Fruit fly (Drosophila melanogaster) whole organism, wandering third instar larva: ENCODE measurements around the gene CG6656.
A peak's percentile ranks its signal among the peaks of the same experiment; 100 is the strongest.

ENCODE experiments used
- CG9705 ChIP-seq: fragments of 200-800 bp; sonication (Bioruptor generic); optimal IDR thresholded peaks from 2 replicates; lab custom pipeline; 2018; ENCODE audit warnings: missing biosample characterization, mild to moderate bottlenecking, missing genetic modification characterization
- Dfd ChIP-seq: fragments of >200 bp; optimal IDR thresholded peaks from 2 replicates; lab custom pipeline; 2017; ENCODE audit warnings: missing biosample characterization, missing genetic modification characterization
- Dif ChIP-seq: fragments of 200-275, 200-300 bp; sonication (Bioruptor generic); optimal IDR thresholded peaks from 2 replicates; lab custom pipeline; 2018; ENCODE audit warnings: missing biosample characterization, missing genetic modification characterization; ENCODE audit not compliant: partially characterized antibody
- GATAd ChIP-seq: sonication (Bioruptor generic); optimal IDR thresholded peaks from 2 replicates; lab custom pipeline; 2016; ENCODE audit warnings: missing biosample characterization, missing genetic modification characterization
- HLH106 ChIP-seq: fragments of 200-800 bp; optimal IDR thresholded peaks from 3 replicates; lab custom pipeline; 2019; ENCODE audit warnings: missing biosample characterization, mild to moderate bottlenecking, missing genetic modification characterization, moderate library complexity
- Hnf4 ChIP-seq: fragments of 200-800 bp; sonication (Bioruptor generic); optimal IDR thresholded peaks from 2 replicates; lab custom pipeline; 2016; ENCODE audit warnings: missing biosample characterization, mild to moderate bottlenecking, missing genetic modification characterization
- Hr83 ChIP-seq: fragments of 200-300 bp; sonication (Bioruptor generic); optimal IDR thresholded peaks from 2 replicates; lab custom pipeline; 2016; ENCODE audit warnings: missing biosample characterization, mild to moderate bottlenecking, missing genetic modification characterization, moderate library complexity; ENCODE audit not compliant: poor library complexity, severe bottlenecking
- Myc ChIP-seq: fragments of >200 bp; optimal IDR thresholded peaks from 2 replicates; lab custom pipeline; 2017
- N ChIP-seq: fragments of >200 bp; optimal IDR thresholded peaks from 2 replicates; lab custom pipeline; 2018; ENCODE audit warnings: missing biosample characterization, missing external identifiers, missing genetic modification characterization
- OdsH ChIP-seq: fragments of 200-800 bp; sonication (Bioruptor generic); optimal IDR thresholded peaks from 2 replicates; lab custom pipeline; 2016; ENCODE audit warnings: missing biosample characterization, mild to moderate bottlenecking, missing genetic modification characterization
- Rel ChIP-seq, 2 experiments: fragments of 200-800 bp; sonication (Bioruptor generic) in 1 of 2; optimal IDR thresholded peaks; 2 replicates in 1 of 2; 3 replicates in 1 of 2; lab custom pipeline; 2016 to 2019; ENCODE audit warnings: mild to moderate bottlenecking in 2 of 2, missing biosample characterization in 2 of 2, missing genetic modification characterization in 2 of 2, moderate library complexity in 1 of 2
- Sp1 ChIP-seq: fragments of 200-800 bp; sonication (Bioruptor generic); optimal IDR thresholded peaks from 3 replicates; lab custom pipeline; 2019; ENCODE audit warnings: missing biosample characterization, mild to moderate bottlenecking, missing genetic modification characterization, moderate library complexity
- Vsx2 ChIP-seq: fragments of 200-300, 225-300 bp; sonication (Bioruptor generic); optimal IDR thresholded peaks from 2 replicates; lab custom pipeline; 2018; ENCODE audit warnings: missing biosample characterization, missing genetic modification characterization; ENCODE audit not compliant: partially characterized antibody
- br ChIP-seq: fragments of 200-800 bp; sonication (Bioruptor generic); optimal IDR thresholded peaks from 2 replicates; lab custom pipeline; 2016; ENCODE audit warnings: missing biosample characterization, missing genetic modification characterization
- brk ChIP-seq: fragments of 200-800 bp; sonication (Bioruptor generic); optimal IDR thresholded peaks from 2 replicates; lab custom pipeline; 2016; ENCODE audit warnings: missing biosample characterization, mild to moderate bottlenecking, missing genetic modification characterization
- dmrt93B ChIP-seq: fragments of 200-800 bp; sonication (Bioruptor generic); optimal IDR thresholded peaks from 2 replicates; lab custom pipeline; 2018; ENCODE audit warnings: missing biosample characterization, mild to moderate bottlenecking, missing genetic modification characterization
- dsf ChIP-seq: sonication (Bioruptor generic); optimal IDR thresholded peaks from 2 replicates; lab custom pipeline; 2016; ENCODE audit warnings: missing biosample characterization, missing genetic modification characterization, borderline replicate concordance
- ey ChIP-seq: fragments of 200-800 bp; sonication (Bioruptor generic); optimal IDR thresholded peaks from 2 replicates; lab custom pipeline; 2016; ENCODE audit warnings: missing biosample characterization, missing genetic modification characterization
- foxo ChIP-seq, 2 experiments: fragments of 200-800 bp; sonication (Bioruptor generic); optimal IDR thresholded peaks; 2 replicates in 1 of 2; 3 replicates in 1 of 2; lab custom pipeline; 2016 to 2017; ENCODE audit warnings: missing biosample characterization in 2 of 2, missing genetic modification characterization in 2 of 2
- fru ChIP-seq: fragments of 200-800 bp; sonication (Bioruptor generic); optimal IDR thresholded peaks from 3 replicates; lab custom pipeline; 2016; ENCODE audit warnings: missing biosample characterization, mild to moderate bottlenecking, missing genetic modification characterization
- h ChIP-seq: fragments of 200-800 bp; sonication (Bioruptor generic); optimal IDR thresholded peaks from 3 replicates; lab custom pipeline; 2016; ENCODE audit warnings: missing biosample characterization, mild to moderate bottlenecking, missing genetic modification characterization
- jim ChIP-seq: fragments of 175-275, 200-325 bp; sonication (Bioruptor generic); optimal IDR thresholded peaks from 2 replicates; lab custom pipeline; 2016; ENCODE audit warnings: missing biosample characterization, mild to moderate bottlenecking, missing genetic modification characterization
- psq ChIP-seq: fragments of 200-800 bp; sonication (Bioruptor generic); optimal IDR thresholded peaks from 3 replicates; lab custom pipeline; 2017; ENCODE audit warnings: missing biosample characterization, mild to moderate bottlenecking, missing genetic modification characterization, moderate library complexity
- rgr ChIP-seq: fragments of 200-800 bp; sonication (Bioruptor generic); optimal IDR thresholded peaks from 3 replicates; lab custom pipeline; 2016; ENCODE audit warnings: missing biosample characterization, mild to moderate bottlenecking, missing genetic modification characterization
- sage ChIP-seq: fragments of 200-800 bp; sonication (Bioruptor generic); optimal IDR thresholded peaks from 2 replicates; lab custom pipeline; 2016; ENCODE audit warnings: missing biosample characterization, mild to moderate bottlenecking, missing genetic modification characterization
- sv ChIP-seq: fragments of 200-800 bp; sonication (Bioruptor generic); optimal IDR thresholded peaks from 3 replicates; lab custom pipeline; 2016; ENCODE audit warnings: missing biosample characterization, missing genetic modification characterization
- tai ChIP-seq: sonication (Bioruptor generic); optimal IDR thresholded peaks from 2 replicates; lab custom pipeline; 2016; ENCODE audit warnings: missing biosample characterization, missing genetic modification characterization
- usp ChIP-seq: fragments of >200 bp; optimal IDR thresholded peaks from 2 replicates; lab custom pipeline; 2017; ENCODE audit warnings: missing biosample characterization, missing genetic modification characterization
- woc ChIP-seq: sonication (Bioruptor generic); optimal IDR thresholded peaks from 2 replicates; lab custom pipeline; 2016; ENCODE audit warnings: missing biosample characterization, mild to moderate bottlenecking, missing genetic modification characterization

The CG6656 gene

DNA sequence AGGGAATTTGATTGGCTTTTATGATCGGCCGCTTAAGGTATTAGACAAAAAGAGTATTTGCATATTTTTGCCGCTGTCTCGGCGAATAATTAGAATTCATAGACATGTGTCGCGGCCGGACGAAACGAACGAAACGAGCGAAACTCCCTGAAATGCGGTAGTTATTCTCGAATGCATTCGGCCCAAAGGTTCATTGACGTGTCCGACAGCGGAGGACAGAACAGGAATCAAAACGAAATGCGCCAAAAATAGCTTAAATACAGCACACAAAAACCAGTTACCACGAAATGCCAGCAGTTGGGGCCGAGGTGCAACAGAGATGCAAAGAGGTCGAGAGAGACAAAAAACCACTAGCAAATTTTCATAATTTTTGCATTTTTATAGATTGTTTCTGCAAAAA is 29.3 kb downstream of the CG6656 start:
- peak; percentile 36 for TF ChIP-seq HLH106 (tag; lab: Kevin White, UChicago)
- TF ChIP-seq fru (GFP tag; lab: Kevin White, UChicago) = peak; percentile 31
- peak; percentile 13 for TF ChIP-seq dmrt93B (GFP tag; lab: Kevin White, UChicago)
- TF ChIP-seq usp (GFP tag; lab: Kevin White, UChicago) = no peak
- TF ChIP-seq dsf (GFP tag; lab: Kevin White, UChicago) = no peak
- no peak for TF ChIP-seq GATAd (GFP tag; lab: Kevin White, UChicago)
- peak; percentile 16 for TF ChIP-seq psq (GFP tag; lab: Kevin White, UChicago)
- TF ChIP-seq N (GFP tag; lab: Kevin White, UChicago) = no peak
- TF ChIP-seq Myc (lab: Kevin White, UChicago) = no peak

DNA sequence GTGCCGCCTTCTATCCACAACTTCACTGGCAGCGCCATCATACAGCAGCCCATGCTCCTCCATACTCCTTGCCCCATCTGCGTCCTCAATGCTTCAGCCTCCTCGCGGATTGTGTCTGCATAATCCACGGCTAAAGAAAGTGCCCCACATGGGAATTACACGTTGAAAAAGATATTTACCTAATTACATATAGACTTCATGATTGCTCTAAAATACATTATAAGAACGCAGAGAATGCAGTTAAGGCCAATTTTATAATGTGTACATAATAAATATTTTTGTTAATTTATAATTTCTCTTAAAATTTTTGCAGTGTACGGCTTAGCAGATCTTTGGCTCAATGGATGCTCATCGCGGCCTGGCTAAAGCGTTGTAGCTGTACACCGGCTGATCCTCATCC is 30.5 kb downstream of the CG6656 start:
- TF ChIP-seq h (GFP tag; lab: Kevin White, UChicago) (peak; percentile 79), Vsx2 (GFP tag; lab: Kevin White, UChicago) (no peak), fru (GFP tag; lab: Kevin White, UChicago) (peak; percentile 67), jim (GFP tag; lab: Kevin White, UChicago) (no peak), br (GFP tag; lab: Kevin White, UChicago) (peak; percentile 27), OdsH (GFP tag; lab: Kevin White, UChicago) (peak; percentile 78), Hnf4 (GFP tag; lab: Kevin White, UChicago) (peak; percentile 49), sage (GFP tag; lab: Kevin White, UChicago) (peak; percentile 29), Hr83 (no peak), CG9705 (peak; percentile 32), woc (GFP tag; lab: Kevin White, UChicago) (peak; percentile 49), Sp1 (GFP tag; lab: Kevin White, UChicago) (peak; percentile 79), dmrt93B (GFP tag; lab: Kevin White, UChicago) (peak; percentile 57), tai (GFP tag; lab: Kevin White, UChicago) (no peak), rgr (peak; percentile 68), HLH106 (tag; lab: Kevin White, UChicago) (peak; percentile 78), Rel (GFP tag; optimal IDR thresholded peaks at IDR 0.05; lab: Kevin White, UChicago) (no peak), Rel (tag; optimal IDR thresholded peaks at IDR 0.05; lab: Kevin White, UChicago) (no peak), foxo (GFP tag; optimal IDR thresholded peaks at IDR 0.05; lab: Kevin White, UChicago) (peak in 1 of 2 experiments; percentile 69), ey (GFP tag; lab: Kevin White, UChicago) (peak; percentile 62), psq (GFP tag; lab: Kevin White, UChicago) (peak; percentile 66), brk (GFP tag; lab: Kevin White, UChicago) (peak; percentile 67)

DNA sequence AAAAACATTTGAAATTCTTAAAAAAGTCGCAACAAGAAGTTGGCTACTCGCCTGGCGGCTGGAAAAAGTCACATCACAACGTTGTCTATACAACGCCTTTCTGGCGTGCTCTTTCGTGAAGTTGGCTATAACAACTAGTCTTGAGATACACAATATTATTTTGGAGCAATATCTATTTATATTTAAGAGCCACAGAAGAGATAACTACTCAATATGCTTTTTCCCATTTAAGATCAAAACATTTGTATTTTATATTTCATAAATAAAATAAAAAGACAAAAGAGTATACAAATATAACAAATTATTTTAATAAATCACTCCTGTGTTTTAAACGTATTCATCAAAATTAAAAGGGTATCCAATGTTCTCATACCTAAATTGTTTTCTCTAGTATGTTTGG is 31.8 kb downstream of the CG6656 start:
- no peak for TF ChIP-seq tai (GFP tag; lab: Kevin White, UChicago)

DNA sequence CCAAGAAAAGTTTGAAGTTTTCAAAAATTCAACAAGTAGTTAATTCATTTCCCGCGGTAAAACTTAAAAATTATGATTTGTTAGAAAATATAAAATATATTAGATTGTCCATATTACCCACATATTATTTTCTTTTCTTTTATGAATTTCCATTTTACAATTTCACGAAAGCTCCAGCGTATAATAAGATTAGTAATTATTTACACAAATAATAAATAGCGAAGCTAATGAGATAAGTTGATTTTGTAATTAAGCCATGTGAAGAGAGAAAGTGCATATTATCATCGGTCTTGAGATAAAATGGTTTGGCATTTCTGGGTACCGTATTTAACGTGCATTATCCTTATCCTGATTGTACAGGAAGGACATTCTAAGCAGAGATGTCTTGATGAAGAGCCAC is 36.4 kb downstream of the CG6656 start, which contains the start of gene Qsox3:
TSS of gene Qsox3 (plus strand) at position 301 of the 400 bp plus-strand sequence.
- TF ChIP-seq Dif (GFP tag; lab: Kevin White, UChicago) = no peak
- no peak for TF ChIP-seq h (GFP tag; lab: Kevin White, UChicago)
- no peak for TF ChIP-seq Rel (GFP tag; optimal IDR thresholded peaks at IDR 0.05; lab: Kevin White, UChicago)
- TF ChIP-seq Rel (tag; optimal IDR thresholded peaks at IDR 0.05; lab: Kevin White, UChicago) = no peak
- no peak for TF ChIP-seq rgr
- no peak for TF ChIP-seq woc (GFP tag; lab: Kevin White, UChicago)
- TF ChIP-seq sv (GFP tag; lab: Kevin White, UChicago) = no peak
- TF ChIP-seq br (GFP tag; lab: Kevin White, UChicago) = no peak
- no peak for TF ChIP-seq Dfd (GFP tag; lab: Kevin White, UChicago)
- TF ChIP-seq tai (GFP tag; lab: Kevin White, UChicago) = no peak
- TF ChIP-seq, all 38 proteins: peak for 0

DNA sequence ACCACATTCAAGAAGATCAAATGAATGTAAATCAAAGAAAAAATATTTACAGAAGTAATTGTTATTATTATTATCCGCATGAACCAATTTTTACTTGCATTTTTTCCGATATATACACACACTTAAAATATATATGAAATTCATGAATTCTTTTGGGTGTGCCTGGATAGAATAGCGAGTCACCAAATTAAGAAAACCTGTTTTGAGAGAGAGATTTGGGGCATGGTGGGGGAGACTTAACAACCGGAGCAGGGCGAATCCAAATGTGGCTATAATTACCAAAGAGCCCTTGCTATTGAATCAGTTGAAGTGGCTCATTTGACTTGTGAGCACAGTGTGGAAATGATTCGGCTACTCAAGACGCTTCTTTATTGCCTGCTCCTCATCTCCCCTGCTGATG is 38.4 kb downstream of the CG6656 start, which contains the start of gene Qsox2:
TSS of gene Qsox2 (plus strand) at position 301 of the 400 bp plus-strand sequence.
- no peak for TF ChIP-seq sage (GFP tag; lab: Kevin White, UChicago)
- TF ChIP-seq Vsx2 (GFP tag; lab: Kevin White, UChicago) = peak; percentile 34
- TF ChIP-seq, all 38 proteins: peak for 1
